Worm (Caenorhabditis elegans): ENCODE results near the gene pes-9.

Gene pes-9

DNA sequence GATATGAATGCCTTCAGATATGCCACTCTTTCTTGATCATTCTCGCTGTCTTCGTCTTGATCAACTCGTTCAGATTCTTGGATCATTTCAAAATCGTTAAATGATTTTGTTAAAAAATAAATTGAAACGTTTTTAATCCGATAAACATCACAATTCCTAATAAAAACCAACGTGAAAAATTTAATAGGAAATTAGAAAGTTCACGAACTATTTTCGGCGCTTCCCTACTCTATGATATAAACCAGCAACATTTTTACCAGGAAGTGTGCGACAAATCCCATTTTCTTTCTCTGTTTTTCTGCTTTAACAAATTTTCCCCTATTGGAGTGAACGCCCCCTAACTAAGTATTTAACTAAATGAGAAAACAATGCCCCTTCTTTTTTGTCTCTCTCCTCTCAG, 11.5 kb downstream of the pes-9 start, which contains the start of gene Y40H4A.2:
Gene Y40H4A.2 (minus strand): TSS at position 101 of the 400 bp plus-strand sequence.
- TF ChIP-seq nhr-20 (tag; optimal IDR thresholded peaks at IDR 0.05): no peak
- TF ChIP-seq fkh-8 (tag; optimal IDR thresholded peaks at IDR 0.05): no peak
- TF ChIP-seq unc-98 (GFP tag; IDR thresholded peaks at IDR 0.05): no peak
- no peak for TF ChIP-seq tlp-1 (tag; optimal IDR thresholded peaks at IDR 0.05)
- no peak for TF ChIP-seq lin-13 (GFP tag; optimal IDR thresholded peaks at IDR 0.05)
- no peak for TF ChIP-seq ceh-63 (GFP tag; optimal IDR thresholded peaks at IDR 0.05)

DNA sequence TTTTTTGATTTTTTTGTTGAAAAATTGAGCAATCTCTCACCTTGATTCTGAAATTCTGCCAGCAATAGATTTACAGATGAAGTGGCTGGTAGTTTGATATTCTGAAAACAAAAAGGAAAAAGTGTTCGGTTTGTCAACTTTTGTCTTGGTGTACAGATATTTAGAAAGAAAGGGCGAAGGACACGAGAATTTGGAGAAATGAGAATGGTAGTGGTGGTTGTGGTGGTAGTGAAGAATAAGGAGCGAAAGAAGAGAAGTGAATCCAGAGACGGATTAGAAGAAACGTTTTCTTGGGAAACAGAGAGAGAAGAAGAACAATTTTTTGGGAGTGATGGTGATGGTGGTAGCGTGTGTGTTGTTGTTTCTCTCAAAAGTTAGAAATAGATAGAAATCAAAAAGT, 17.2 kb downstream of the pes-9 start, which contains the start of gene gar-3:
Gene gar-3 (minus strand): TSS at position 101 of the 400 bp plus-strand sequence.
- TF ChIP-seq hlh-4 (tag; optimal IDR thresholded peaks at IDR 0.05) (no peak), sup-37 (GFP tag; optimal IDR thresholded peaks at IDR 0.05) (no peak), ceh-63 (GFP tag; optimal IDR thresholded peaks at IDR 0.05) (no peak), aha-1 (tag; optimal IDR thresholded peaks at IDR 0.05) (no peak), ama-1 (optimal IDR thresholded peaks at IDR 0.05) (no peak), elt-2 (tag; optimal IDR thresholded peaks at IDR 0.05) (no peak), sox-4 (tag; optimal IDR thresholded peaks at IDR 0.05) (no peak), pax-3 (tag; optimal IDR thresholded peaks at IDR 0.05) (no peak), fkh-8 (tag; optimal IDR thresholded peaks at IDR 0.05) (no peak), vab-15 (tag; optimal IDR thresholded peaks at IDR 0.05) (no peak), egl-13 (tag; optimal IDR thresholded peaks at IDR 0.05) (no peak)

DNA sequence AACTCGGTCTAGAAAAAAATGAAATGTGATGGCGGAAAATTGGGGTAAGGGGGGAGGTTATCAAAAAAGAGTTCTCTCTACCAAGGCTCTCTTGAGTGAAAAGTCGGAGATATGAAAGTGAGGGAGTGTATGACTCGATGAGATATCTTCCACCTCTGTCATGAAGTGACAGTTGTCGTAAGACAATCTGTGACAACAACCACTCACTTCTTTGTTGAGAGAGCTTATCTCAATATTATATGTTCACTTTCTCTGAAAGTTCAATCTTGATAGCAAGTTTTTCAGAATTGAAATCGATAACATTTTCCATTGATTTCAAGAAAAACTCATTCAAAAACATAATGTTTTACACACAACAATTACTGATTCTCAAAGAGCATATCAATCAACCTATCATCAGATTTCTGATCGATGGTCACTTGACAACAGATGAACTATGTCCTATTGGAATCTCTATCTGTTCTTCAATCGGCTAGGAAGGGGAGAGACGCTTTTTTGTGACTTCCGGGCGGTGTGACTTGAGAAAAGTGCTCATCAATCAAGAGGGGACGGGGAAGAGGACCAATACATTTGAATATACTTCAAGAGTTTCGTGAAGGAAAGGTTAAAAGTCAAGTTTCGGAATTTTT, 20.0 kb downstream of the pes-9 start:
- peak in 1 of 2 experiments; percentile 13 for TF ChIP-seq lsy-2 (tag; optimal IDR thresholded peaks at IDR 0.05)
- TF ChIP-seq irx-1 (tag; optimal IDR thresholded peaks at IDR 0.05): no peak
- TF ChIP-seq hlh-17 (GFP tag; optimal IDR thresholded peaks at IDR 0.05; ENCODE audit: borderline replicate concordance): no peak
- TF ChIP-seq egl-13 (tag; optimal IDR thresholded peaks at IDR 0.05): no peak
- peak; percentile 43 for TF ChIP-seq rnt-1 (tag; optimal IDR thresholded peaks at IDR 0.05)
- peak; percentile 17 for TF ChIP-seq nhr-71 (tag; optimal IDR thresholded peaks at IDR 0.05)
- TF ChIP-seq C04F5.9 (tag; optimal IDR thresholded peaks at IDR 0.05): no peak
- TF ChIP-seq fos-1 (tag; optimal IDR thresholded peaks at IDR 0.05): no peak
- TF ChIP-seq lin-14 (GFP tag; optimal IDR thresholded peaks at IDR 0.05): peak; percentile 69

DNA sequence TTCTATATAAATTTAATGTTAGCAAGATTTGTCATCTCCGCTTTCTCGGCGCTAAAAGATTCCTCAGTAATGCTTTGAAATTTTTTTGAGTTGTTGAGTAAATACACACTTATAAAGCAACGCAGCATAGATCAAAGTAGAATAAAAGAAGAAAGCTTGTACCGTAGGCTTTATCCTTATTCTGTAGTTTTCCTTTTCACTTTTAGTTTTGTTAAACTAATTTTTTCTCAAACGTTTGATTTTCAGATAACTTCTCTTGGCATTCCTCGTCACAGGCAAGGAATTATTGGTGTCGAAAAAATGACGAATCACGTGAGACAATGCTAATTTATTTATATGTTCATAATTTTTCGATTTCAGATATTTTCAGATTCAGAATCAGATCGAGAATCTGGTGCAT, 34.2 kb downstream of the pes-9 start, which contains the start of gene C53A5.11:
Gene C53A5.11 (plus strand): TSS at position 301 of the 400 bp plus-strand sequence.
- TF ChIP-seq sptf-1 (tag; optimal IDR thresholded peaks at IDR 0.05): no peak
- TF ChIP-seq ama-1 (optimal IDR thresholded peaks at IDR 0.05): no peak
- no peak for TF ChIP-seq egl-27 (tag; optimal IDR thresholded peaks at IDR 0.05)
- TF ChIP-seq unc-86 (tag; optimal IDR thresholded peaks at IDR 0.05): no peak
- TF ChIP-seq aha-1 (tag; optimal IDR thresholded peaks at IDR 0.05): no peak
- no peak for TF ChIP-seq lin-14 (GFP tag; optimal IDR thresholded peaks at IDR 0.05)

DNA sequence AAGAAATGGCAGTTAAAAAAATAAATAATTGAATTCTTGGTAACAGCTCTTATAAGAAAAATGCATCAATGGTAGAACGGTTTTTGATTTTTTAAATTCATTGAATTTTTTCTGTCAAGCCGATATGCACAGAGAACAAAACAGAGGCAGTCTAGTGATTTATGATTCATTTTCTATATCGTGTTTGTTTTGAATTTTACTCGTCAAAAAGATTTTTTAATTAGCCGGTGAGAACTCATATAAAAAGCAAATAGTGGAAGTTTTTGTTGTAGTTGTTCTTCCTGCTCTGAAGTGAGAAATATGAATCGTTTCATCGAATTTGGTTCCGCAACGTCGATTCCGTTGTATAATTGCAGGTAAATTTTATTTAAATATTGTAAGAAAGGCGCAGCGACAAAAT, 37.5 kb downstream of the pes-9 start, which contains the start of gene srt-32:
Gene srt-32 (plus strand): TSS at position 301 of the 400 bp plus-strand sequence.
- no peak for TF ChIP-seq fkh-8 (tag; optimal IDR thresholded peaks at IDR 0.05)
- TF ChIP-seq nhr-20 (tag; optimal IDR thresholded peaks at IDR 0.05): no peak
- no peak for TF ChIP-seq nhr-76 (tag; optimal IDR thresholded peaks at IDR 0.05)
- no peak for TF ChIP-seq C34B4.2 (tag; optimal IDR thresholded peaks at IDR 0.05)
- TF ChIP-seq nhr-19 (GFP tag; conservative IDR thresholded peaks at IDR 0.05): no peak
- no peak for TF ChIP-seq ceh-82 (tag; optimal IDR thresholded peaks at IDR 0.05)
- no peak for TF ChIP-seq unc-98 (GFP tag; IDR thresholded peaks at IDR 0.05)
- TF ChIP-seq mep-1 (tag; optimal IDR thresholded peaks at IDR 0.05): no peak
- TF ChIP-seq skn-1 (tag; optimal IDR thresholded peaks at IDR 0.05): no peak
- TF ChIP-seq ceh-88 (GFP tag; IDR thresholded peaks at IDR 0.05): no peak
- TF ChIP-seq pax-3 (tag; optimal IDR thresholded peaks at IDR 0.05): no peak
- TF ChIP-seq Y116A8C.19 (tag; optimal IDR thresholded peaks at IDR 0.05; ENCODE audit: borderline replicate concordance): no peak
- no peak for TF ChIP-seq lsy-2 (tag; optimal IDR thresholded peaks at IDR 0.05)
- no peak for TF ChIP-seq unc-86 (tag; optimal IDR thresholded peaks at IDR 0.05)
- no peak for TF ChIP-seq C16A3.4 (tag; optimal IDR thresholded peaks at IDR 0.05)
- TF ChIP-seq lir-3 (tag; optimal IDR thresholded peaks at IDR 0.05; ENCODE audit: poor library complexity): no peak
- TF ChIP-seq hlh-4 (tag; optimal IDR thresholded peaks at IDR 0.05): no peak
- TF ChIP-seq hlh-17 (GFP tag; optimal IDR thresholded peaks at IDR 0.05; ENCODE audit: borderline replicate concordance): no peak
- TF ChIP-seq efl-1 (optimal IDR thresholded peaks at IDR 0.05): no peak
- TF ChIP-seq efl-1 (GFP tag; optimal IDR thresholded peaks at IDR 0.05 in 1 of 2): no peak
- no peak for TF ChIP-seq jun-1 (tag; optimal IDR thresholded peaks at IDR 0.05)

Data from whole organism, L1 larva.